Worm (Caenorhabditis elegans): ENCODE measurements around the gene rrc-1.

DNA sequence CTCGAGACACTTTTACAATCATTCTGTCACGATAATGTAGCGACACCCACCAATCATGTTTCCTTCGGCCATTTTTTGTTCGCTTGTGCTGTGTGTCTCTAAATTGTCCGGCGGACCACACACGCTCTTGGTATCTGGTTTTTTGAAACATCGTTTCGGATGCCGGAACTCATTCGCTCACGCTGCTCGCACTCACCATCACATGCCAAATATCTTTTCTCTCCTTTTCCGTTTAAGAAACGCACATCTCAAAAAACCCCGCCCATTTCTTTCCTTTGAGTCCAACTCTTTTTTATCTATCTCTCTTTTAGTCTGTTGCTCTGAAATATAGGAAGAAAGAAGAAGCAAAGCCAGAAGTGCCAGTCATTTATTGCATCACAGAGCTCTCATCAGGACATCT, 32.6 kb downstream of the rrc-1 start, which contains the start of gene F36G3.3:
- TF ChIP-seq tbx-11 (GFP tag; IDR thresholded peaks at IDR 0.05), result no peak
- TF ChIP-seq ceh-13 (GFP tag; optimal IDR thresholded peaks at IDR 0.05), result no peak
